Worm (Caenorhabditis elegans) whole organism, late embryonic: ENCODE data around the gene F19B2.5.

ENCODE experiments used
- ama-1 ChIP-seq: fragments of 150-350 bp; optimal IDR thresholded peaks from 2 replicates; lab custom pipeline; 2014
- nhr-232 ChIP-seq: sonication (generic microtip); optimal IDR thresholded peaks from 2 replicates; lab custom pipeline; 2016; ENCODE audit warnings: missing genetic modification characterization, missing compliant biosample characterization
- pat-9 ChIP-seq: fragments of 200-800 bp; sonication (Bioruptor generic); optimal IDR thresholded peaks from 2 replicates; lab custom pipeline; 2018; ENCODE audit warnings: mild to moderate bottlenecking, missing genetic modification characterization, moderate library complexity, missing compliant biosample characterization
- sox-4 ChIP-seq: sonication (generic microtip); optimal IDR thresholded peaks from 2 replicates; lab custom pipeline; 2017; ENCODE audit warnings: mild to moderate bottlenecking, missing genetic modification characterization, inconsistent platforms, missing compliant biosample characterization
- unc-42 ChIP-seq: sonication (generic microtip); optimal IDR thresholded peaks from 2 replicates; lab custom pipeline; 2016; ENCODE audit warnings: missing genotype, missing genetic modification characterization, missing compliant biosample characterization

DNA sequence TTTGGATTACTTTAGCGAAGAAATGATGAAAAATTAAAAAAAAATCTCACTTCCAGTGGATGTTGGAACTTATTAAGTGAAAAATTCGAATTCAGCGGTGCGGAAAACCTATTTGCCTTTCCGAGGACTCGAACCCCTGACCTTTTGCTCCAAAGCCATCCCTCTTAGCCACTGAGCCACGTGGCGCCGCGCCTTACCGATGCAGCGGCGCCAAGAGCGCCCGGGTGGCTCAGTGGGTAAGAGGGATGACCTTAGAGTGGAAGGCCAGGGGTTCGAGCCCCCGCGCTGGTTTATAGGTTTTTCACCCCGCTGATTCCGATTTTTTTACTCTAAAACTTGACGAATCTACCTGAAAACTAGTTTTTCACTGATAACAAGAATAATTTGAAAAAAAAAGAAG lies 36.4 kb downstream of the F19B2.5 start:
- TF ChIP-seq unc-42 (tag; lab: Kevin White, UChicago) (no peak), ama-1 (lab: Kevin White, UChicago) (no peak), pat-9 (tag; lab: Kevin White, UChicago) (no peak), nhr-232 (no peak), sox-4 (tag; lab: Kevin White, UChicago) (no peak)
